Fruit fly (Drosophila melanogaster) whole organism, embryonic: ENCODE measurements around the gene CG32554.

Source experiments
- CG10431 ChIP-seq: fragments of 200-800 bp; sonication (Bioruptor generic); optimal IDR thresholded peaks from 3 replicates; lab custom pipeline; 2018; ENCODE audit warnings: missing biosample characterization, mild to moderate bottlenecking, missing genetic modification characterization
- CG11560 ChIP-seq: fragments of 200-800 bp; sonication (Bioruptor generic); IDR thresholded peaks from 3 replicates; pipeline ENCODE4 v1.3.6; 2022; ENCODE audit warnings: missing biosample characterization, missing genetic modification characterization
- CG14441 ChIP-seq: fragments of 200-800 bp; sonication (Bioruptor generic); IDR thresholded peaks from 2 replicates; pipeline ENCODE4 v1.3.6; 2022; ENCODE audit warnings: missing biosample characterization, missing genetic modification characterization
- CG15479 ChIP-seq: fragments of 200-800 bp; sonication (Bioruptor generic); optimal IDR thresholded peaks from 3 replicates; lab custom pipeline; 2019; ENCODE audit warnings: missing biosample characterization, mild to moderate bottlenecking, missing genetic modification characterization, moderate library complexity
- CG15601 ChIP-seq: fragments of 200-800 bp; sonication (Bioruptor generic); optimal IDR thresholded peaks from 3 replicates; lab custom pipeline; 2019; ENCODE audit warnings: missing biosample characterization, mild to moderate bottlenecking, missing genetic modification characterization, moderate library complexity
- CG15696 ChIP-seq: fragments of 200-800 bp; sonication (Bioruptor generic); optimal IDR thresholded peaks from 2 replicates; lab custom pipeline; 2019; ENCODE audit warnings: missing biosample characterization, mild to moderate bottlenecking, missing genetic modification characterization, moderate library complexity
- CG1603 ChIP-seq: fragments of 200-800 bp; sonication (Bioruptor generic); optimal IDR thresholded peaks from 2 replicates; lab custom pipeline; 2019; ENCODE audit warnings: missing biosample characterization, mild to moderate bottlenecking, missing genetic modification characterization, moderate library complexity
- CG1832 ChIP-seq: fragments of 200-800 bp; sonication (Bioruptor generic); optimal IDR thresholded peaks from 2 replicates; lab custom pipeline; 2017; ENCODE audit warnings: missing biosample characterization, mild to moderate bottlenecking, missing genetic modification characterization, inconsistent platforms
- CG2202 ChIP-seq: fragments of 200-800 bp; sonication (Bioruptor generic); optimal IDR thresholded peaks from 2 replicates; lab custom pipeline; 2018; ENCODE audit warnings: missing biosample characterization, mild to moderate bottlenecking, missing genetic modification characterization
- CG2712 ChIP-seq: fragments of 200-800 bp; optimal IDR thresholded peaks from 3 replicates; lab custom pipeline; 2019; ENCODE audit warnings: missing biosample characterization, mild to moderate bottlenecking, missing genetic modification characterization, moderate library complexity
- CG2889 ChIP-seq: fragments of 200-800 bp; sonication (Bioruptor generic); IDR thresholded peaks from 3 replicates; pipeline ENCODE4 v1.3.6; 2022; ENCODE audit warnings: missing biosample characterization, missing genetic modification characterization
- CG34224 ChIP-seq: fragments of 200-800 bp; sonication (Bioruptor generic); IDR thresholded peaks from 3 replicates; pipeline ENCODE4 v1.3.6; 2022; ENCODE audit warnings: missing biosample characterization, missing genetic modification characterization; ENCODE audit not compliant: partially characterized antibody
- CG3847 ChIP-seq: fragments of 200-800 bp; sonication (Bioruptor generic); IDR thresholded peaks from 2 replicates; pipeline ENCODE4 v1.3.6; 2022; ENCODE audit warnings: missing biosample characterization, missing genetic modification characterization
- E2f1 ChIP-seq: fragments of 200-800 bp; sonication (Bioruptor generic); IDR thresholded peaks from 2 replicates; pipeline ENCODE4 v1.3.6; 2022; ENCODE audit warnings: missing biosample characterization, missing genetic modification characterization
- ERR ChIP-seq: fragments of 200-800 bp; sonication (Bioruptor generic); optimal IDR thresholded peaks from 2 replicates; lab custom pipeline; 2016; ENCODE audit warnings: missing biosample characterization, missing genetic modification characterization
- Ets65A ChIP-seq: fragments of 200-800 bp; sonication (Bioruptor generic); peaks from one replicate; lab custom pipeline; 2016; ENCODE audit warnings: missing biosample characterization, missing genetic modification characterization
- Kr ChIP-seq: fragments of 200-800 bp; sonication (Bioruptor generic); optimal IDR thresholded peaks from 2 replicates; lab custom pipeline; 2017; ENCODE audit warnings: missing biosample characterization, mild to moderate bottlenecking, missing genetic modification characterization
- Nf-YB ChIP-seq: fragments of 200-800 bp; sonication (Bioruptor generic); optimal IDR thresholded peaks from 3 replicates; lab custom pipeline; 2019; ENCODE audit warnings: missing biosample characterization, mild to moderate bottlenecking, missing genetic modification characterization, moderate library complexity
- Nf-YC ChIP-seq: fragments of 200-800 bp; optimal IDR thresholded peaks from 3 replicates; lab custom pipeline; 2019; ENCODE audit warnings: missing biosample characterization, mild to moderate bottlenecking, missing genetic modification characterization, moderate library complexity
- PHDP ChIP-seq: fragments of 200-800 bp; sonication (Bioruptor generic); optimal IDR thresholded peaks from 3 replicates; lab custom pipeline; 2018; ENCODE audit warnings: missing biosample characterization, mild to moderate bottlenecking, missing genetic modification characterization, moderate library complexity
- Sin3A ChIP-seq: fragments of >200 bp; optimal IDR thresholded peaks from 2 replicates; lab custom pipeline; 2018
- Trl ChIP-seq, 3 experiments: fragments of >200 bp in 2 of 3; fragments of 200-800 bp in 1 of 3; sonication (Bioruptor generic) in 1 of 3; optimal IDR thresholded peaks; 2 replicates in 1 of 3; 3 replicates in 2 of 3; lab custom pipeline; 2016 to 2017; ENCODE audit warnings: missing biosample characterization in 1 of 3, missing genetic modification characterization in 1 of 3
- ac ChIP-seq: fragments of 200-800 bp; sonication (Bioruptor generic); optimal IDR thresholded peaks from 3 replicates; lab custom pipeline; 2017; ENCODE audit warnings: missing biosample characterization, mild to moderate bottlenecking, missing genetic modification characterization
- al ChIP-seq: fragments of 200-800 bp; sonication (Bioruptor generic); IDR thresholded peaks from 2 replicates; pipeline ENCODE4 v1.3.6; 2022; ENCODE audit warnings: missing biosample characterization, missing genetic modification characterization
- amos ChIP-seq: fragments of 200-800 bp; sonication (Bioruptor generic); IDR thresholded peaks from 2 replicates; pipeline ENCODE4 v1.3.6; 2022; ENCODE audit warnings: missing biosample characterization, missing genetic modification characterization; ENCODE audit not compliant: partially characterized antibody
- bcd ChIP-seq: fragments of 200-800 bp; sonication (Bioruptor generic); optimal IDR thresholded peaks from 2 replicates; lab custom pipeline; 2017; ENCODE audit warnings: missing biosample characterization, mild to moderate bottlenecking, missing genetic modification characterization
- bsh ChIP-seq, 2 experiments: fragments of 200-800 bp; sonication (Bioruptor generic); optimal IDR thresholded peaks; 2 replicates each; lab custom pipeline; 2017 to 2018; ENCODE audit warnings: mild to moderate bottlenecking in 2 of 2, missing biosample characterization in 2 of 2, missing genetic modification characterization in 2 of 2, moderate library complexity in 1 of 2
- croc ChIP-seq: fragments of 200-800 bp; sonication (Bioruptor generic); conservative IDR thresholded peaks from 3 replicates; pipeline ENCODE4 v1.3.6; 2022; ENCODE audit warnings: missing biosample characterization, missing genetic modification characterization
- dmrt11E ChIP-seq: fragments of 200-800 bp; sonication (Bioruptor generic); optimal IDR thresholded peaks from 3 replicates; lab custom pipeline; 2018; ENCODE audit warnings: missing biosample characterization, mild to moderate bottlenecking, missing genetic modification characterization, moderate library complexity
- eve ChIP-seq, 2 experiments: fragments of >200 bp; optimal IDR thresholded peaks; 2 replicates each; lab custom pipeline; 2017; ENCODE audit warnings: missing biosample characterization in 2 of 2, missing genetic modification characterization in 2 of 2
- ewg ChIP-seq: fragments of 200-800 bp; sonication (Bioruptor generic); optimal IDR thresholded peaks from 3 replicates; lab custom pipeline; 2017; ENCODE audit warnings: mild to moderate bottlenecking, missing biosample characterization, missing genetic modification reagents, missing genetic modification characterization
- gem ChIP-seq: fragments of 200-800 bp; sonication (Bioruptor generic); optimal IDR thresholded peaks from 2 replicates; lab custom pipeline; 2019; ENCODE audit warnings: missing biosample characterization, mild to moderate bottlenecking, missing genetic modification characterization, moderate library complexity
- grau ChIP-seq: fragments of 200-800 bp; optimal IDR thresholded peaks from 3 replicates; lab custom pipeline; 2019; ENCODE audit warnings: missing biosample characterization, mild to moderate bottlenecking, missing genetic modification characterization, moderate library complexity
- sens ChIP-seq: fragments of 200-800 bp; sonication (Bioruptor generic); peaks from one replicate; lab custom pipeline; 2016; ENCODE audit warnings: missing biosample characterization, missing genetic modification characterization
- sna ChIP-seq: fragments of 200-800 bp; sonication (Bioruptor generic); IDR thresholded peaks from 2 replicates; pipeline ENCODE4 v1.3.6; 2022; ENCODE audit warnings: missing biosample characterization, missing genetic modification characterization; ENCODE audit not compliant: partially characterized antibody
- unpg ChIP-seq: fragments of 200-800 bp; sonication (Bioruptor generic); optimal IDR thresholded peaks from 3 replicates; lab custom pipeline; 2018; ENCODE audit warnings: missing biosample characterization, mild to moderate bottlenecking, missing genetic modification characterization, moderate library complexity

Gene CG32554

DNA sequence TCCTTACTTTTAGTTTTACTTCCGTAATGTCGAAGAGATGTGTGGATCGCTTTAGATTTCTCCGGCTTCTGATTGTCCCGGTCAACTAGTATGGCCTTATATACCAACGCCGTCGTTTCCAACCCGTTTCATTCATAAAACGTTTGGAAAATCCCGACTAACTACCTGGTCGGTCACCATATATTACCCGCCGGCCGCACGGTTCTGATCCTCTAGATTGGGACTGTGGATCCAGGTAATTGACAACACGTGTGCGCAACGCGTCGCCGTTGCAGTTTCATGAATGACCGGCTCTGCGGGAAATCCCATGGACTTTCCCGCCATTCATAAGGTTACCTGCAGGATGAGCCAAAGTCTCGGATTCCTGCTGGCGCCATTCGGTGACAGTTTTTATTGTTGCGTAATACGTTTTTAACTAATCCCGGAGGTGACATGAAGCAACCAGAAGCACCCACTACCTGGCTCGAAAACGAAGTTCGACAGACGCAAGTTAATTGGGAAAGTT, 32.8 kb downstream of the CG32554 start, which contains the start of gene CG12986 (continued):
- TF ChIP-seq CG15479 (GFP tag; lab: Kevin White, UChicago) = peak; percentile 53
- TF ChIP-seq CG10431 (GFP tag; lab: Kevin White, UChicago) = no peak
- no peak for TF ChIP-seq CG3847
- no peak for TF ChIP-seq al
- no peak for TF ChIP-seq PHDP
- no peak for TF ChIP-seq CG15601 (tag; lab: Kevin White, UChicago)
- no peak for TF ChIP-seq CG15696

DNA sequence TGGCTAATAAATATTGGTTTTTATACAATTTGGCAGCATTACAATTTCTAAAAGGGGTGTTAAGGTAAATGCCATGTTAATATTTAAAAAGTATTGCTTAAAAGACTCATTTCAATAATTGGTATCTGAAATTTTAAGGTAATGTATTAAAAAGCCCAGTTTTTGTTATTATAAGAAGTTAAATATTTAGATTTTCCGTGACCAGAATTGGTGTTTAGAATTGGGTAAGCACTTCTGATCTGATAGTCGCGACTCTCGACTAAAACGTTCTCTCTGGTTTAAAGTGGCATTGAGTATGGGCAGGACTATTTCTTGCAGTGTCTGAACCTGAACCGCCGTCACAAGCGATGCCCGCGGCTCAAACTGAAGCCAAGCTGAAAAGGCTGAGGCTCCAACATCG, 36.0 kb downstream of the CG32554 start:
- no peak for TF ChIP-seq CG2202 (tag; lab: Kevin White, UChicago)
- no peak for TF ChIP-seq sna (GFP tag; lab: Robert Waterston, UW)
- no peak for TF ChIP-seq CG15479 (GFP tag; lab: Kevin White, UChicago)
- TF ChIP-seq ERR (GFP tag; lab: Kevin White, UChicago) = no peak
- no peak for TF ChIP-seq amos (GFP tag; lab: Robert Waterston, UW)

DNA sequence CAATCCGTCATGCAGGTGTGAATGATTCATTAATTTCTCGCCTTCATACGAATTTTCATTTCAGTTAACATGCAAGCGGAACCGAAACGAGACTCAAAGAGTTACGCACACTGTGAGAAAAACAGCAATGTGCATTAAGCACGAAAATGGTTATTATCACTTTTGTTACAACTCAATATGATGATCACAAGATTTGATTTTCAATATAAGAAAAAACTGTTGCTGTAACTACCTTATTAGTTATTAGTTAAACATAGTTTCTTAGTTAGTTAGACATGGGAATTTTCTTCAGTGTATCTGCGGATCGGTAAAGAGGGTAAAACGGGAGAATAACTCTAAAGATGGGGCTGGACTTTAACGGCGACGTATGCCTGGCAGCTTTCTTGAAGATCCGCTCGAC, 37.7 kb downstream of the CG32554 start:
- TF ChIP-seq gem (peak; percentile 4), ac (no peak), eve (GFP tag; optimal IDR thresholded peaks at IDR 0.05; lab: Kevin White, UChicago) (no peak), CG2712 (tag; lab: Kevin White, UChicago) (peak; percentile 4), dmrt11E (tag; lab: Kevin White, UChicago) (peak; percentile 25), Sin3A (lab: Kevin White, UChicago) (no peak), unpg (GFP tag; lab: Kevin White, UChicago) (no peak), CG1603 (tag; lab: Kevin White, UChicago) (peak; percentile 6), sens (GFP tag; lab: Kevin White, UChicago) (peak; percentile 60), grau (tag; lab: Kevin White, UChicago) (no peak), CG14441 (no peak)

DNA sequence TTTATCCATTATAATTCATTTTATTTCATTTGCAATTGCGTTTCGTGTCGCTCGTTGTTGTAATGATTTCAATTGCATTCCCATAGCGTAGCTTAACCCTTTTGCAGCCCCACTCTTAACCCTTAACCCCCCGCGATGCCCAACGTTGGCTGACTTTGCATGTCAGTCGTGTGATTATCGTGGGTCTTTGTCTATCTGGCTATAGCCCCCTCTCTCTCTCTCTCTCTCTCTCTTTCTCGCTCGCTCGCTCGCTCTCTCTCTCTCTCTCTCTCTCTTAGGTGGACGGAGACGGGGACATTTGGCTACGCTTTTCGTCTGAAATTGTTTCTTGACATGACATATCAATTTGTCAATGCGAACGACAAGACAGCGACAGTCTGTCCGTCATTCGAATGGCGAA, 40.3 kb downstream of the CG32554 start:
- peak; percentile 61 for TF ChIP-seq Ets65A (GFP tag; lab: Kevin White, UChicago)
- TF ChIP-seq bcd (GFP tag; lab: Kevin White, UChicago) = no peak
- TF ChIP-seq croc (GFP tag; lab: Robert Waterston, UW) = no peak
- TF ChIP-seq E2f1 (GFP tag; lab: Robert Waterston, UW) = no peak
- peak; percentile 37 for TF ChIP-seq CG1832 (GFP tag; lab: Kevin White, UChicago)
- peak; percentile 83 for TF ChIP-seq Nf-YC
- TF ChIP-seq CG2889 (GFP tag; lab: Robert Waterston, UW) = no peak
- TF ChIP-seq Trl (optimal IDR thresholded peaks at IDR 0.05; lab: Kevin White, UChicago) = peak; percentile 29 to 38
- no peak for TF ChIP-seq Trl (GFP tag; optimal IDR thresholded peaks at IDR 0.05; lab: Kevin White, UChicago)
- TF ChIP-seq Nf-YB (GFP tag; lab: Kevin White, UChicago) = peak; percentile 23
- no peak for TF ChIP-seq CG11560 (tag; lab: Robert Waterston, UW)
- TF ChIP-seq Kr = peak; percentile 50

DNA sequence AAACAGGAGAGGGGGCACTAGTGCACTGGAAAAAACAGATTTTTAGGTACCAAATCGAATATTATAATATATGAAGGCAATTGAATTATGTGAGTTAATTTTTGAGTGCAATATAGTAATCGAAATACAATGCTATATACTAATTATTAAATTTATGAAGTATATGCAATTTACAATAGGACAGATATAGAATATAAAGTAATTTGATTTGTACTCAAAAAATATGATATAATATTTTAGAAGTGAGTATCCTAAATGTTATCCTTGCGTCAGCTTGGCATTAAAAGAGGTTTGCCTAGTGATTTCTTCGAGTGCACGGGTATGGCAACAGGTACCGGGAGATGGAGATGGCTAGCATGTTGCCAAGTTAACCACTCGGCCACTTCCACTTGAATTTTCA, 45.5 kb downstream of the CG32554 start:
- TF ChIP-seq dmrt11E (tag; lab: Kevin White, UChicago) = peak; percentile 27
- TF ChIP-seq bsh (GFP tag; optimal IDR thresholded peaks at IDR 0.05; lab: Kevin White, UChicago) = peak in 1 of 2 experiments; percentile 18
- no peak for TF ChIP-seq ewg (GFP tag; lab: Kevin White, UChicago)
- no peak for TF ChIP-seq CG34224
